Fruit fly (Drosophila melanogaster): ENCODE results near the gene CG45101.

The CG45101 gene

DNA sequence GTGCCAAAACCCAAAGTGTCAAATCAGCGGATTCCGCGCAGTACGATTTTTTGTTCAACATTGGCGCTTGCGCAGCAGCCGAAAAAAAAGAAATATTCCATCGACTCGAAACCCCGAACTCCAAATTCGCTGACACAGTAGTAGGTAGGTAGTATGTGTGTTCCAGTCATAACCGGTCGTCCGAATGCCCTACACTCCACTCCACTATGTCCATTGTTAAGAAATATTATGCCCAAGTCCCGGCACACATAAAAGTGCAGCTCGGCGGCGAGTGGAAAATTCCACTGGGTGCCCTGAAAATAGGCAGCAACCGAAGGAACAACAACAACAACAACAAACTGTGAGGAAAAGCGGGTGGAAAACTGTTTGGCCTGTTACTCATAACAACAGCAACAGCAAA is 19.8 kb upstream of the CG45101 start (continued):
- no peak for TF ChIP-seq ro (GFP tag; IDR thresholded peaks at IDR 0.05)
- TF ChIP-seq CG5953 (GFP tag; IDR thresholded peaks at IDR 0.05): no peak
- no peak for TF ChIP-seq nerfin-2 (GFP tag; IDR thresholded peaks at IDR 0.05; ENCODE audit: partially characterized antibody)
- no peak for TF ChIP-seq CG6683 (GFP tag; optimal IDR thresholded peaks at IDR 0.05)

DNA sequence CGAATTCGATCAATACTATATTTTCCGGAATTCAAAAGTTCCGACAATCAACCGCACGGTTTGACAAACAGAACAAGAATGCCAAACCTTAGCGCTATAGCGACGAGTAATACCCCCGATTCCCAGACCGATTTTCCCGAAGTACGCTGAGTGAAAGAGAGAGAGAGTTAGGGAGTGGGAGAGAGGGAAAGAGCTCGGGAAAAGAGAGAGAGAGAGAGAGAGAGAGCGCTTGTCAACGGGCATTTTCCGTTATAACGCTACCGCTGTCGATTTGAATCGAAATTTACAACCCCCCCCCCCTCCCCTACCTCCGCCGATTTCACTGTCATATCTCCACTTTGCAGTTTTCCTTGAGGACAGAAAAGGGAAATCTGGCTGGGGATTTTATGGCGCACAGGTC is 18.2 kb upstream of the CG45101 start:
- TF ChIP-seq CG7357 (GFP tag; IDR thresholded peaks at IDR 0.05): no peak
- no peak for TF ChIP-seq CG11093 (GFP tag; IDR thresholded peaks at IDR 0.05)
- peak; percentile 22 for TF ChIP-seq CG2875 (GFP tag; optimal IDR thresholded peaks at IDR 0.05)
- TF ChIP-seq sima (GFP tag; optimal IDR thresholded peaks at IDR 0.05): no peak
- TF ChIP-seq Scr (GFP tag; IDR thresholded peaks at IDR 0.05; ENCODE audit: partially characterized antibody): no peak
- TF ChIP-seq pho (GFP tag; optimal IDR thresholded peaks at IDR 0.05): no peak
- no peak for TF ChIP-seq CG17612 (GFP tag; IDR thresholded peaks at IDR 0.05)
- no peak for TF ChIP-seq kah (GFP tag; optimal IDR thresholded peaks at IDR 0.05)
- no peak for TF ChIP-seq HmgD (GFP tag; optimal IDR thresholded peaks at IDR 0.05)
- TF ChIP-seq CG3995 (GFP tag; optimal IDR thresholded peaks at IDR 0.05): no peak
- TF ChIP-seq ci (GFP tag; IDR thresholded peaks at IDR 0.05): 0 out of 3 replicates have a peak, but pooled peaks have one; percentile 35
- TF ChIP-seq CG16779 (GFP tag; IDR thresholded peaks at IDR 0.05): no peak
- no peak for TF ChIP-seq sim (GFP tag; IDR thresholded peaks at IDR 0.05)
- TF ChIP-seq CG10959 (GFP tag; IDR thresholded peaks at IDR 0.05): no peak
- no peak for TF ChIP-seq hbn (GFP tag; IDR thresholded peaks at IDR 0.05; ENCODE audit: partially characterized antibody)
- TF ChIP-seq Mes4 (GFP tag; optimal IDR thresholded peaks at IDR 0.05): no peak
- no peak for TF ChIP-seq CG10979 (tag; optimal IDR thresholded peaks at IDR 0.05)
- no peak for TF ChIP-seq Camta (GFP tag; optimal IDR thresholded peaks at IDR 0.05)
- peak; percentile 22; the same call in 1 of the 2 replicates for TF ChIP-seq onecut (GFP tag; IDR thresholded peaks at IDR 0.05)
- TF ChIP-seq sr (GFP tag; IDR thresholded peaks at IDR 0.05): no peak
- TF ChIP-seq Blimp-1 (GFP tag; optimal IDR thresholded peaks at IDR 0.05): no peak
- no peak for TF ChIP-seq CG14667 (GFP tag; IDR thresholded peaks at IDR 0.05)
- 0 out of 3 replicates have a peak, but pooled peaks have one; percentile 18 for TF ChIP-seq Opbp (GFP tag; IDR thresholded peaks at IDR 0.05; ENCODE audit: partially characterized antibody)
- no peak for TF ChIP-seq CG13424 (tag; optimal IDR thresholded peaks at IDR 0.05)
- peak; percentile 87 for TF ChIP-seq z (GFP tag; IDR thresholded peaks at IDR 0.05)
- no peak for TF ChIP-seq CG7839 (tag; optimal IDR thresholded peaks at IDR 0.05)
- TF ChIP-seq Hr51 (GFP tag; optimal IDR thresholded peaks at IDR 0.05): no peak
- TF ChIP-seq grau (tag; optimal IDR thresholded peaks at IDR 0.05): no peak
- TF ChIP-seq br (optimal IDR thresholded peaks at IDR 0.05): no peak
- TF ChIP-seq CoRest (tag; optimal IDR thresholded peaks at IDR 0.05): no peak
- no peak for TF ChIP-seq CG10209 (GFP tag; optimal IDR thresholded peaks at IDR 0.05)
- no peak for TF ChIP-seq CG6254 (GFP tag; optimal IDR thresholded peaks at IDR 0.05)
- TF ChIP-seq CG8924 (tag; optimal IDR thresholded peaks at IDR 0.05): no peak
- TF ChIP-seq CG12071 (GFP tag; optimal IDR thresholded peaks at IDR 0.05): no peak
- TF ChIP-seq ap (GFP tag; IDR thresholded peaks at IDR 0.05): no peak
- peak; percentile 63 for TF ChIP-seq CG8290 (GFP tag; optimal IDR thresholded peaks at IDR 0.05)
- peak in 1 of 2 experiments; percentile 63 for TF ChIP-seq CG8290 (tag; optimal IDR thresholded peaks at IDR 0.05)
- no peak for TF ChIP-seq CG17186 (GFP tag; optimal IDR thresholded peaks at IDR 0.05)
- no peak for TF ChIP-seq Bteb2 (GFP tag; optimal IDR thresholded peaks at IDR 0.05)
- peak; percentile 40; the same call in 1 of the 2 replicates for TF ChIP-seq chm (GFP tag; IDR thresholded peaks at IDR 0.05)
- peak; percentile 72 to 94 for TF ChIP-seq Trl (optimal IDR thresholded peaks at IDR 0.05)
- TF ChIP-seq Trl (GFP tag; optimal IDR thresholded peaks at IDR 0.05): no peak
- no peak for TF ChIP-seq CG11247 (GFP tag; IDR thresholded peaks at IDR 0.05)
- TF ChIP-seq Rx (GFP tag; IDR thresholded peaks at IDR 0.05): no peak
- TF ChIP-seq CG8089 (GFP tag; optimal IDR thresholded peaks at IDR 0.05): no peak
- no peak for TF ChIP-seq BEAF-32 (GFP tag; optimal IDR thresholded peaks at IDR 0.05)
- TF ChIP-seq sens-2 (GFP tag; IDR thresholded peaks at IDR 0.05): no peak

All from whole organism, embryonic.